Fruit fly (Drosophila melanogaster): Measurements from ENCODE around the gene RpL4.
"Not testable (repeated sequence)": the region's sequence is repeated elsewhere in the genome, so short reads cannot be mapped to it uniquely, and the experiment has no call there.

Gene RpL4

dm6 chr3R:27947682-27948245, 25.1 kb downstream of the RpL4 start, which contains the start of gene mfrn:
TSS of gene mfrn (minus strand) at chr3R:27948021.
- TF ChIP-seq Hr96 (GFP tag; optimal IDR thresholded peaks at IDR 0.05) (no peak), CG7045 (GFP tag; optimal IDR thresholded peaks at IDR 0.05) (no peak), toe (GFP tag; optimal IDR thresholded peaks at IDR 0.05) (no peak), CG7101 (tag; optimal IDR thresholded peaks at IDR 0.05) (no peak), Mnt (GFP tag; optimal IDR thresholded peaks at IDR 0.05) (peak; percentile 84), CG11617 (GFP tag; optimal IDR thresholded peaks at IDR 0.05) (no peak)

DNA sequence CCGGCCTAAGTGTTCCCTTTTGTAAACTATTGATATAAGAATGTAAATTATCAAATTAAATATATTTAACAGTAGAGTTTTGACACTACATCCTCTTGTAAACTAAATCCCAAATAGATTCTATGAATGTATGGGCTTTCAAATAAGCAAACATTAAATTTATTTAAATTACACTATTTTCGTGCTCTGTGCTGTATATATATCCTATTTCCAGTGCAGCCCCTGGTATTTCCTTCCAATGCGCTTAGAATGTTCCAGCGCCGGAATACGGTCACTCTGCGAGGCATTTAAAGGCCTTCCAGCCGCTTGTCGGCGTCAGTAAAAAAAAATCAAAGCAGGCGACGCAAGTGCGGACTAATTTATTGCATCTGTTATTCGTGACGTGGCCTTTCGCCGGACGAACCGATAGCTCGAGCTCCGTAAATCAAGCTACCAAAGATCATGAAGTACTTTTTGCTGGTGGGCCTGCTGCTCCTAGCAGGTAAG, 25.8 kb downstream of the RpL4 start, which contains the start of gene Gp93:
Gene Gp93, plus strand, starts transcription at position 291 of the 486 bp plus-strand sequence.
- peak; percentile 68 for TF ChIP-seq Crg-1 (GFP tag; optimal IDR thresholded peaks at IDR 0.05)
- TF ChIP-seq Mnt (GFP tag; optimal IDR thresholded peaks at IDR 0.05): peak; percentile 71
- no peak for TF ChIP-seq pad (GFP tag; optimal IDR thresholded peaks at IDR 0.05)
- peak; percentile 70 for TF ChIP-seq bab1 (GFP tag; optimal IDR thresholded peaks at IDR 0.05)
- peak; percentile 42 for TF ChIP-seq CG7045 (GFP tag; optimal IDR thresholded peaks at IDR 0.05)
- TF ChIP-seq CG7101 (tag; optimal IDR thresholded peaks at IDR 0.05): peak; percentile 58
- TF ChIP-seq kay (GFP tag; ENCODE audit: borderline replicate concordance): no peak
- no peak for TF ChIP-seq CG5204 (GFP tag; optimal IDR thresholded peaks at IDR 0.05)
- peak; percentile 2 for TF ChIP-seq ovo (GFP tag; optimal IDR thresholded peaks at IDR 0.05)
- TF ChIP-seq CG14711 (tag; optimal IDR thresholded peaks at IDR 0.05): peak; percentile 40
- TF ChIP-seq Hr96 (GFP tag; optimal IDR thresholded peaks at IDR 0.05): no peak
- peak; percentile 46 for TF ChIP-seq CG11617 (GFP tag; optimal IDR thresholded peaks at IDR 0.05)
- TF ChIP-seq Clk (GFP tag; optimal IDR thresholded peaks at IDR 0.05): peak; percentile 14
- peak; percentile 38 for TF ChIP-seq CG1620 (GFP tag; optimal IDR thresholded peaks at IDR 0.05)
- peak; percentile 48 for TF ChIP-seq CG33017 (tag; optimal IDR thresholded peaks at IDR 0.05)
- no peak for TF ChIP-seq cnc (optimal IDR thresholded peaks at IDR 0.05)
- TF ChIP-seq toe (GFP tag; optimal IDR thresholded peaks at IDR 0.05): no peak
- TF ChIP-seq tj (GFP tag; optimal IDR thresholded peaks at IDR 0.05): peak; percentile 17
- peak; percentile 45 for TF ChIP-seq cic (GFP tag; optimal IDR thresholded peaks at IDR 0.05)
- peak; percentile 51 for TF ChIP-seq CG12768 (GFP tag; optimal IDR thresholded peaks at IDR 0.05)

DNA sequence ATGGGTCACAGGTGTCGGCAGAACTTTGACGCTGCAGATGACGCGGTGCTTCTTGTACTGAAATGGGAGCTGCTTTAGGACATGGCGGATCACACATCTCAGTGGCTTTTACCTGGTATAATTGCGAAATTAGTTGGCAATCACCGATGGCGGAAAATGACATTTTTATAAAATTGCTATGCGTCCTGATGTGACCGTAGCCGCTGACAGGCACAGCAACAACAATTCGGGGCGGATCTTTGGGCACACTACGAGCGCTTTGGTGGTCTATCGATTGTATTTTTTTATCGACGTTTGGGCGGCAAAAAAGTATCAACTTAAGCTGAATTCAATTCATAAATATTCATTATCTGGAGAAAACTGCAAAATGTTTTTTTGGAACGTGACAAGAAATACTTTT, 31.3 kb downstream of the RpL4 start, which contains the start of gene CG4951:
Gene CG4951, minus strand, starts transcription at position 223 of the 400 bp plus-strand sequence.
- peak; percentile 31 for TF ChIP-seq bab1 (GFP tag; optimal IDR thresholded peaks at IDR 0.05)
- TF ChIP-seq CG33017 (tag; optimal IDR thresholded peaks at IDR 0.05): no peak
- no peak for TF ChIP-seq pad (GFP tag; optimal IDR thresholded peaks at IDR 0.05)
- no peak for TF ChIP-seq CG5204 (GFP tag; optimal IDR thresholded peaks at IDR 0.05)

dm6 chr3R:27954533-27954932, 31.9 kb downstream of the RpL4 start, which contains the start of gene Nep7:
TSS of gene Nep7 (plus strand) at chr3R:27954917.
- TF ChIP-seq CG7101 (tag; optimal IDR thresholded peaks at IDR 0.05) (peak; percentile 26), cic (GFP tag; optimal IDR thresholded peaks at IDR 0.05) (peak; percentile 97), CG33017 (tag; optimal IDR thresholded peaks at IDR 0.05) (peak; percentile 30), cnc (optimal IDR thresholded peaks at IDR 0.05) (no peak), Clk (GFP tag; optimal IDR thresholded peaks at IDR 0.05) (no peak), CG5204 (GFP tag; optimal IDR thresholded peaks at IDR 0.05) (no peak), CG12768 (GFP tag; optimal IDR thresholded peaks at IDR 0.05) (peak; percentile 16)

- TF ChIP-seq pad (GFP tag; optimal IDR thresholded peaks at IDR 0.05) (no peak), CG7045 (GFP tag; optimal IDR thresholded peaks at IDR 0.05) (no peak), CG7101 (tag; optimal IDR thresholded peaks at IDR 0.05) (no peak), CG12768 (GFP tag; optimal IDR thresholded peaks at IDR 0.05) (no peak), CG1620 (GFP tag; optimal IDR thresholded peaks at IDR 0.05) (no peak), CG5204 (GFP tag; optimal IDR thresholded peaks at IDR 0.05) (no peak), Hr96 (GFP tag; optimal IDR thresholded peaks at IDR 0.05) (no peak)
Measured at dm6 chr3R:27957967-27958366, 35.3 kb downstream of the RpL4 start.

- not testable (repeated sequence) for TF ChIP-seq Clk, CG5204, CG11617 (GFP tag; optimal IDR thresholded peaks at IDR 0.05)
Measured at dm6 chr3R:27959145-27959544, 36.5 kb downstream of the RpL4 start, which contains the start of the genes CG42487 and CG4884. TSS of gene CG42487 (minus strand) at chr3R:27959245. TSS of gene CG4884 (minus strand) at chr3R:27959245.

- not testable (repeated sequence) for TF ChIP-seq CG1620, CG11617, ovo (GFP tag; optimal IDR thresholded peaks at IDR 0.05)
Measured at dm6 chr3R:27960473-27960872, 37.9 kb downstream of the RpL4 start, which contains the start of gene CG31253. TSS of gene CG31253 (minus strand) at chr3R:27960573.

Measured in whole organism, adult.